Worm (Caenorhabditis elegans): ENCODE results near the gene srd-20.
A peak's percentile ranks its signal among the peaks of the same experiment; 100 is the strongest.

srd-20 gene

ce11 chrV:6101243-6101898 lies 46.0 kb downstream of the srd-20 start:
- no peak for TF ChIP-seq alr-1 (tag; optimal IDR thresholded peaks at IDR 0.05)
- TF ChIP-seq lsy-2 (tag; optimal IDR thresholded peaks at IDR 0.05), result peak in 1 of 2 experiments; percentile 39
- no peak for TF ChIP-seq ZK546.5 (tag; optimal IDR thresholded peaks at IDR 0.05)
- TF ChIP-seq mdl-1 (tag; optimal IDR thresholded peaks at IDR 0.05), result no peak
- TF ChIP-seq fos-1 (tag; optimal IDR thresholded peaks at IDR 0.05), result peak; percentile 43

- TF ChIP-seq F13H6.1 (tag; optimal IDR thresholded peaks at IDR 0.05), result no peak
- no peak for TF ChIP-seq ztf-11 (tag; optimal IDR thresholded peaks at IDR 0.05)
- TF ChIP-seq nhr-25 (tag; optimal IDR thresholded peaks at IDR 0.05), result no peak
- TF ChIP-seq nhr-77 (tag; optimal IDR thresholded peaks at IDR 0.05), result no peak
- no peak for TF ChIP-seq lin-11 (tag; optimal IDR thresholded peaks at IDR 0.05)
- no peak for TF ChIP-seq ceh-82 (tag; optimal IDR thresholded peaks at IDR 0.05)
- no peak for TF ChIP-seq blmp-1 (tag; optimal IDR thresholded peaks at IDR 0.05; ENCODE audit: insufficient read depth)
- TF ChIP-seq mdl-1 (tag; optimal IDR thresholded peaks at IDR 0.05), result no peak
- no peak for TF ChIP-seq lin-39 (tag; optimal IDR thresholded peaks at IDR 0.05)
- TF ChIP-seq zag-1 (tag; optimal IDR thresholded peaks at IDR 0.05), result no peak
- TF ChIP-seq nhr-10 (tag; optimal IDR thresholded peaks at IDR 0.05), result no peak
- TF ChIP-seq nhr-11 (tag; optimal IDR thresholded peaks at IDR 0.05), result no peak
- no peak for TF ChIP-seq C34F6.9 (tag; optimal IDR thresholded peaks at IDR 0.05)
- TF ChIP-seq ama-1 (optimal IDR thresholded peaks at IDR 0.05), result no peak
- no peak for TF ChIP-seq fos-1 (tag; optimal IDR thresholded peaks at IDR 0.05)
- no peak for TF ChIP-seq nhr-23 (tag; optimal IDR thresholded peaks at IDR 0.05)
- TF ChIP-seq unc-55 (GFP tag; optimal IDR thresholded peaks at IDR 0.05), result no peak
- TF ChIP-seq egl-27 (tag; optimal IDR thresholded peaks at IDR 0.05), result no peak
- TF ChIP-seq lsy-2 (tag; optimal IDR thresholded peaks at IDR 0.05), result no peak
- no peak for TF ChIP-seq skn-1 (tag; optimal IDR thresholded peaks at IDR 0.05)
Observed at ce11 chrV:6103429-6103828, 48.0 kb downstream of the srd-20 start, which contains the start of gene Y38A10A.11. Gene Y38A10A.11 (minus strand): TSS chrV:6103529.

ce11 chrV:6105374-6105773 lies 50.0 kb downstream of the srd-20 start, which contains the start of gene atf-8:
Gene atf-8 (plus strand): TSS chrV:6105607.
- TF ChIP-seq ceh-16 (tag; optimal IDR thresholded peaks at IDR 0.05) (no peak), blmp-1 (tag; optimal IDR thresholded peaks at IDR 0.05; ENCODE audit: insufficient read depth) (peak; percentile 98), R02D3.7 (tag; optimal IDR thresholded peaks at IDR 0.05) (no peak), Y55F3AM.14 (GFP tag; optimal IDR thresholded peaks at IDR 0.05) (no peak)

Data from whole organism, L2 larva.